Fruit fly (Drosophila melanogaster) Kc167 (cell line): ENCODE data around the gene CG8100.

Experiments used
- Myc ChIP-seq: fragments of >200 bp; optimal IDR thresholded peaks from 2 replicates; lab custom pipeline; 2017; ENCODE audit warnings: missing external identifiers
- Sin3A ChIP-seq: fragments of >200 bp; optimal IDR thresholded peaks from 2 replicates; lab custom pipeline; 2018; ENCODE audit warnings: missing external identifiers
- h ChIP-seq: fragments of >200 bp; optimal IDR thresholded peaks from 3 replicates; lab custom pipeline; 2018; ENCODE audit warnings: missing external identifiers
- insv ChIP-seq: fragments of >200 bp; optimal IDR thresholded peaks from 3 replicates; lab custom pipeline; 2018; ENCODE audit warnings: missing external identifiers
- psq ChIP-seq: fragments of >200 bp; optimal IDR thresholded peaks from 2 replicates; lab custom pipeline; 2017; ENCODE audit warnings: missing external identifiers
- ttk ChIP-seq: sonication (Bioruptor generic); optimal IDR thresholded peaks from 2 replicates; lab custom pipeline; 2017; ENCODE audit warnings: missing external identifiers

The CG8100 gene

DNA sequence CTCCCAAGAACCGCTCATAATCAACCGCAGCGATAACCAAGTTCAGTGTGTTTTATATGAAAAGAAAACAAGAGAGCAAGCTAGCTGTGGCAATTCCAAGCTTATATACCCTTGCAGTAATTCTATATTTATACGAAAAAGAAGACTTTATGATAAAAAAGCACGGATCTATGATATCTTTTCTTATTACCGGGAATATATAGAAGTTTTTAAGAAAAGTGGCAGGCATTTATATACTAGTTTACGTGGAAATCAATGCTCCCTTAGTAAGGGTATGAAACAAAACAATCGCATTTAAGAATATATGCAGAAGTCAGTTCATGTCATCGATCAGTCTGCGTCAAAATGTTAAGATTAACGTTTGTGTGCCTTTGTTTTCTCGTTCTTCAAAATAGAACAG lies at the start of gene CG8100:
Gene CG8100 (plus strand): TSS at position 333 of the 400 bp plus-strand sequence.
- no peak for TF ChIP-seq psq (lab: Kevin White, UChicago)
- no peak for TF ChIP-seq ttk (lab: Kevin White, UChicago)
- TF ChIP-seq insv (lab: Kevin White, UChicago), result no peak
- TF ChIP-seq h (lab: Kevin White, UChicago), result no peak
- TF ChIP-seq Sin3A, result no peak
- no peak for TF ChIP-seq Myc

- TF ChIP-seq ttk (lab: Kevin White, UChicago) (no peak), psq (lab: Kevin White, UChicago) (no peak), h (lab: Kevin White, UChicago) (no peak), insv (lab: Kevin White, UChicago) (no peak), Myc (no peak), Sin3A (no peak)
These were observed 48.9 kb upstream of the CG8100 start, which contains the start of gene CG6661 for dm6 chr3L:14034476-14034875. Gene CG6661 (plus strand): TSS chr3L:14034776.

- TF ChIP-seq h (lab: Kevin White, UChicago) (no peak), psq (lab: Kevin White, UChicago) (no peak), ttk (lab: Kevin White, UChicago) (no peak), Myc (no peak), insv (lab: Kevin White, UChicago) (no peak), Sin3A (no peak)
These were observed 46.5 kb upstream of the CG8100 start, which contains the start of gene Hsp110 for dm6 chr3L:14036867-14037313. Gene Hsp110 (plus strand): TSS chr3L:14037019.

DNA sequence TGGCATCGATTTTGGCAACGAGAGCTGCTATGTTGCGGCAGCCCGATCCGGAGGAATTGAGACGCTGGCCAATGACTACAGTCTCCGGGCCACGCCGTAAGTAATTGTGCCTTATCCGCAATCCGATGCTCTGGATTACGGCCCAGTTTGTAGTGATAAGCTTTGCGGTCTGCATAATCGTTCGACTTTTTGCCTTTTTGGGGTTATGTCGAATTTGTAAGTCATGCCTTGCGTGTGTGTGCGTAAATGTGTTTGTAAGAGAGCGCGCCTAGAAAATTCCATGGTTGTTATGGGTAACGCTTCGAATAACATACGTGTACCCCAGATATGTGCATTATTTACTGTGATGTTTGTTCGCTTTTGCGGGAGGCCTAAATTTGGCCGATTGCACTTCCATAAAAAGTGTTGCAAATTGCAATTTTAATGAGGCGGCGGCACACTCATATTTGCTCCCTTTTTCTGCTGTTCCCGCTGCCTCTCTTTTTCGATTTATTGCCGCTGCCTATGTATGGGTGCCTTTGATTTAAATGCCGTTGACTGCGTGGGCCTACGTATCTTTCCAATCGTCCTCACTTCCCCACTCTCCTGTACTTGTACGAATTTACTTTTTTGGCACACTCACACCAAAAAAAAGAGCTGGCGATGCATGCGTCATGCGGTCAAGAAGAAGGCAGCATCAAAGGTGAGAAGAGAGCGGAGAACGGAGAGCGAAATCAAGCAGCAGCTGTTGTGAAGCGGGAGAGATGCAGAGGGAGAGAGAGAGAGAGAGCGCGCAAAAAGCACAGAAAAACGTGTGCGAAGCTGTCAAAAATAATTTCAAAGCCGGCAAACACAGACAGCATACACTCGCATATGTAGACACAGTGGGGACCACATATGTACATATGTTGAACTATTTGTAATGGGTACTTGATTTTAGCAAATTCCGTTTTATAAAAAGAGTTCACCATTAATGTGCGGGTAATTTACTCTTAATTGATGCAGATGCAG lies 45.5 kb upstream of the CG8100 start:
- TF ChIP-seq ttk (lab: Kevin White, UChicago) (no peak), Myc (no peak), Sin3A (no peak), psq (lab: Kevin White, UChicago) (no peak), insv (lab: Kevin White, UChicago) (no peak), h (lab: Kevin White, UChicago) (no peak)

- TF ChIP-seq Sin3A, result no peak
These were observed 33.7 kb upstream of the CG8100 start, which contains the start of gene Neurl4 for dm6 chr3L:14049620-14050253. Gene Neurl4 (minus strand): TSS chr3L:14049892.

dm6 chr3L:14050944-14051548 lies 32.4 kb upstream of the CG8100 start, which contains the start of gene CG6833:
Gene CG6833 (plus strand): TSS chr3L:14051206.
- TF ChIP-seq h (lab: Kevin White, UChicago), result no peak
- no peak for TF ChIP-seq insv (lab: Kevin White, UChicago)
- no peak for TF ChIP-seq ttk (lab: Kevin White, UChicago)
- no peak for TF ChIP-seq Sin3A
- TF ChIP-seq psq (lab: Kevin White, UChicago), result no peak
- no peak for TF ChIP-seq Myc

DNA sequence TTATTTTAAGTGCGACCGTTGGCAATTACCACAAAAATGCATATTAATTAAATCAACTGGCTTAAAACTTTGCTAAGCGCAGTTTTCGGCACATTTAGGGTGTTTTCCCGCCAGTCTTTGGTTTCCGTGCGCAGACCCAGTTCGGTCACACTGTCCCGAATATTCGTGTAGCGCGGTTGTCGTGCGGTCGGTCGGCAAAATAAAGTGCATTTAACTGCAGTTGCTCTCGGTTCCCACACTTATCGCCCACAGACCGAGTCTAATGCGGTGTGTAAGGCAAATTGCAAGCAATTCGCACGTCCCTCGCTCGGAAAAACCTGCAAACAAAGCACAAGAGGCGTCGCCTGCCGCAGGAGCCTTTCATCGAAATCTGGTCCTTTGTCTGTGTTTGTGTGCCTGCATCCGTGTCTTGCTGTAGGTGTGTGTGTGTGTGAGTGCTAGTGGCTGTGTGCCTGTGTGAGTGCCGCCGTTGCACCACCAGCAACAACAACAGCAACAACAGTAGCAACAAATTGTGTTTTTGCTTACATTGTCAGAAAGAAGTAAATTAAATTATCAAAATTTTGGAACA lies 30.3 kb upstream of the CG8100 start, which contains the start of the genes CG13484 and Frl:
Gene CG13484 (minus strand): TSS at position 7 of the 571 bp plus-strand sequence.
Gene Frl (plus strand): TSS at position 143 of the 571 bp plus-strand sequence.
- TF ChIP-seq Myc, result no peak
- TF ChIP-seq psq (lab: Kevin White, UChicago), result no peak
- no peak for TF ChIP-seq ttk (lab: Kevin White, UChicago)
- no peak for TF ChIP-seq insv (lab: Kevin White, UChicago)
- no peak for TF ChIP-seq Sin3A
- no peak for TF ChIP-seq h (lab: Kevin White, UChicago)

DNA sequence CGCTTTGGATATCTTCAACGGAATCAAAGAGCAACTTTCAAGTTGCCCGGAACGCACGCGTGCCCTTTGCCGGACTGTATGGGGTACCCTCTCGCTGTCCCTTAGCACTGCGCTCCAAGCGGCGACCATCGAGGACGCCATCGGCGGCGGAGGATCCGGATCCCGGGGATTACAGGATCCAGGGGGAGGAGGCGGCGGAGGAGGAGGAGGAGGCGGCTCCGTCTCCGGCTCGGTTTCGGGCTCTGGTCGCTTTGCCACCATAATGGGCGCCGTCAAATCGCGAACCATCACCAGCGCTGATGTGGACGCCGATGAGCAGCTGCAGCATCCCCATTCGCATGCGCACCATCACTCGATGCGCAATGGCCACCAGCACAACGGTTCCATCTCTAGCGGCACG lies 29.6 kb upstream of the CG8100 start:
- no peak for TF ChIP-seq psq (lab: Kevin White, UChicago)
- TF ChIP-seq ttk (lab: Kevin White, UChicago), result no peak
- TF ChIP-seq Sin3A, result no peak
- no peak for TF ChIP-seq Myc
- TF ChIP-seq h (lab: Kevin White, UChicago), result no peak
- no peak for TF ChIP-seq insv (lab: Kevin White, UChicago)

dm6 chr3L:14055260-14055696 lies 28.1 kb upstream of the CG8100 start:
- no peak for TF ChIP-seq ttk (lab: Kevin White, UChicago)
- TF ChIP-seq h (lab: Kevin White, UChicago), result no peak
- TF ChIP-seq Myc, result no peak
- TF ChIP-seq Sin3A, result no peak
- no peak for TF ChIP-seq insv (lab: Kevin White, UChicago)
- no peak for TF ChIP-seq psq (lab: Kevin White, UChicago)

DNA sequence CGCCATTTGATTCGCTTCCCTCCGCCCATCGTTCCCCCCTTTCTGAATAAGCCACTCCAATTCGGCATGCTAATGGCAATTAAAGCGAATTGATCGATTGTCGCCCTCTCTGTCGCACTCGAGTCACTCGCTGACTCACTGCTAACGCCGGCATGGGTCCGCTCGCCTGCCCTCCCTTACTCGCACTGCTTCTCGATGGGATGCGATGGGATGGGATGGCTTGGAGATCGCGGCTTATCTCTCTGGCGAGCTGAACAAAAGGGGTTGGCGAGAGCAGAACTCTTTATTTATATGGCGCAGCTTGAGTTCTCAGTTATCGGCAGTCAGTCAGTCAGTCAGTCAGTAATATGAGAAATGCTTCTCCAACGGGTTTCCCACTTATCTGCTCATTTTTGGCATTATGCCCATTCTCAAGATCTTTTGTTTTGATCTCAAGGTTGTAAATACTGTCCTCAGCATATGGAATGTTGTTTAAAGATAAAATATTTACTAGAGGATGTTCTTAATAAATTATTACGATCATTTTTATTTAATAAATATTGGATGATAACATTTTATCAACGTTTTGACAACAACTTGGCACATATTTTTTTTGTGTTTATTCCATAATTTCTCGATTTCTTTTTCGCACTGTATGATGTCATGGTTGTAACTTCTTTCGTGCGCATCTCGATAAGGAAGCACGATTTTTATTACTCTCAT lies 27.4 kb upstream of the CG8100 start:
- TF ChIP-seq h (lab: Kevin White, UChicago) (no peak), insv (lab: Kevin White, UChicago) (no peak), Myc (no peak), ttk (lab: Kevin White, UChicago) (no peak), psq (lab: Kevin White, UChicago) (no peak), Sin3A (no peak)
